Worm (Caenorhabditis elegans) whole organism, L1 larva: ENCODE measurements around the gene tag-321.

Experiments
- C16A3.4 ChIP-seq: fragments of 150-350 bp; optimal IDR thresholded peaks from 2 replicates; lab custom pipeline; 2014; ENCODE audit warnings: missing biosample characterization, missing genetic modification characterization
- alr-1 ChIP-seq: fragments of 200-800 bp; sonication (Bioruptor generic); optimal IDR thresholded peaks from 2 replicates; lab custom pipeline; 2018; ENCODE audit warnings: borderline replicate concordance, mild to moderate bottlenecking, missing genetic modification characterization, missing compliant biosample characterization
- blmp-1 ChIP-seq: fragments of 150-350 bp; optimal IDR thresholded peaks from 2 replicates; lab custom pipeline; 2014; ENCODE audit warnings: missing biosample characterization, missing genetic modification characterization
- ceh-90 ChIP-seq: sonication (generic microtip); optimal IDR thresholded peaks from 2 replicates; lab custom pipeline; 2016; ENCODE audit warnings: missing genetic modification characterization, missing compliant biosample characterization
- dpl-1 ChIP-seq, 3 experiments: fragments of 150-350 bp in 2 of 3; sonication (generic microtip) in 1 of 3; optimal IDR thresholded peaks; 2 replicates each; lab custom pipeline; 2014 to 2017; ENCODE audit warnings: missing biosample characterization in 3 of 3, missing genetic modification characterization in 3 of 3, missing genetic modification reagents in 3 of 3
- dsc-1 ChIP-seq: sonication (generic microtip); optimal IDR thresholded peaks from 2 replicates; lab custom pipeline; 2016; ENCODE audit warnings: mild to moderate bottlenecking, missing genetic modification characterization, missing compliant biosample characterization
- efl-1 ChIP-seq, 4 experiments: fragments of 150-350 bp; optimal IDR thresholded peaks in 3 of 4; peaks in 1 of 4; 1 replicate in 1 of 4; 2 replicates in 3 of 4; lab custom pipeline; 2014; ENCODE audit warnings: missing biosample characterization in 2 of 4, missing genetic modification characterization in 2 of 4, missing genetic modification reagents in 2 of 4
- egl-13 ChIP-seq: sonication (generic microtip); optimal IDR thresholded peaks from 2 replicates; lab custom pipeline; 2016; ENCODE audit warnings: missing genotype, missing genetic modification reagents, missing genetic modification characterization, missing compliant biosample characterization
- egl-27 ChIP-seq, 2 experiments: fragments of 150-350 bp in 1 of 2; sonication (generic microtip); optimal IDR thresholded peaks; 3 replicates each; lab custom pipeline; 2017 to 2018; ENCODE audit warnings: missing biosample characterization in 2 of 2, missing genetic modification characterization in 2 of 2, missing genetic modification reagents in 2 of 2
- elt-3 ChIP-seq, 6 experiments: fragments of 150-350 bp in 1 of 6; sonication (generic microtip); optimal IDR thresholded peaks; 2 replicates each; lab custom pipeline; 2017 to 2018; ENCODE audit warnings: missing biosample characterization in 6 of 6, missing genetic modification characterization in 6 of 6, inconsistent platforms in 1 of 6
- ets-5 ChIP-seq: fragments of 200-800 bp; sonication (Bioruptor generic); IDR thresholded peaks from 2 replicates; pipeline ENCODE4 v1.3.6; 2022; ENCODE audit warnings: missing genetic modification characterization, missing compliant biosample characterization
- fkh-4 ChIP-seq: sonication (generic microtip); optimal IDR thresholded peaks from 2 replicates; lab custom pipeline; 2016; ENCODE audit warnings: missing compliant biosample characterization, missing genetic modification characterization, borderline replicate concordance
- hlh-4 ChIP-seq: sonication (generic microtip); optimal IDR thresholded peaks from 2 replicates; lab custom pipeline; 2016; ENCODE audit warnings: mild to moderate bottlenecking, missing genetic modification characterization, missing compliant biosample characterization
- hpl-2 ChIP-seq: fragments of 150-350 bp; optimal IDR thresholded peaks from 2 replicates; lab custom pipeline; 2014; ENCODE audit warnings: missing biosample characterization, missing genetic modification reagents, missing genetic modification characterization
- irx-1 ChIP-seq: sonication (generic microtip); optimal IDR thresholded peaks from 2 replicates; lab custom pipeline; 2016; ENCODE audit warnings: missing genetic modification characterization, missing compliant biosample characterization
- isw-1 ChIP-seq: fragments of 200-800 bp; sonication (Bioruptor generic); IDR thresholded peaks from 2 replicates; pipeline ENCODE4 v1.3.6; 2022; ENCODE audit warnings: missing genetic modification characterization, missing compliant biosample characterization
- lin-15B ChIP-seq: fragments of 150-350 bp; sonication (generic microtip); optimal IDR thresholded peaks from 3 replicates; lab custom pipeline; 2014; ENCODE audit warnings: missing biosample characterization, missing genetic modification characterization
- lin-35 ChIP-seq, 2 experiments: fragments of 150-350 bp; optimal IDR thresholded peaks; 2 replicates each; lab custom pipeline; 2014; ENCODE audit warnings: missing biosample characterization in 2 of 2, missing genetic modification characterization in 2 of 2, missing genetic modification reagents in 2 of 2
- mep-1 ChIP-seq: fragments of 150-350 bp; optimal IDR thresholded peaks from 2 replicates; lab custom pipeline; 2014; ENCODE audit warnings: missing biosample characterization, missing genetic modification characterization
- nhr-19 ChIP-seq: fragments of 200-800 bp; sonication (Bioruptor generic); conservative IDR thresholded peaks from 2 replicates; pipeline ENCODE4 v1.3.6; 2022; ENCODE audit warnings: missing genetic modification characterization, missing compliant biosample characterization
- nhr-20 ChIP-seq: sonication (generic microtip); optimal IDR thresholded peaks from 2 replicates; lab custom pipeline; 2016; ENCODE audit warnings: mild to moderate bottlenecking, missing genetic modification characterization, missing compliant biosample characterization
- nhr-71 ChIP-seq: sonication (generic microtip); optimal IDR thresholded peaks from 2 replicates; lab custom pipeline; 2016; ENCODE audit warnings: mild to moderate bottlenecking, missing genetic modification characterization, moderate library complexity, missing compliant biosample characterization
- nhr-76 ChIP-seq: sonication (generic microtip); optimal IDR thresholded peaks from 2 replicates; lab custom pipeline; 2017; ENCODE audit warnings: missing biosample characterization, missing genetic modification characterization
- pag-3 ChIP-seq: sonication (generic microtip); optimal IDR thresholded peaks from 2 replicates; lab custom pipeline; 2017; ENCODE audit warnings: missing genetic modification characterization, mild to moderate bottlenecking, missing compliant biosample characterization, antibody characterized with exemption, borderline replicate concordance; ENCODE audit not compliant: insufficient read depth
- pqm-1 ChIP-seq: sonication (generic microtip); optimal IDR thresholded peaks from 3 replicates; lab custom pipeline; 2017; ENCODE audit warnings: missing biosample characterization, missing genetic modification characterization
- swsn-7 ChIP-seq: sonication (generic microtip); optimal IDR thresholded peaks from 2 replicates; lab custom pipeline; 2016; ENCODE audit warnings: missing genetic modification characterization, missing compliant biosample characterization
- unc-62 ChIP-seq: fragments of 150-350 bp; optimal IDR thresholded peaks from 2 replicates; lab custom pipeline; 2014; ENCODE audit warnings: missing biosample characterization, missing genetic modification reagents, missing genetic modification characterization
- unc-86 ChIP-seq: sonication (generic microtip); optimal IDR thresholded peaks from 2 replicates; lab custom pipeline; 2016; ENCODE audit warnings: missing genetic modification characterization, missing compliant biosample characterization
- xbp-1 ChIP-seq: sonication (generic microtip); optimal IDR thresholded peaks from 2 replicates; lab custom pipeline; 2016; ENCODE audit warnings: missing genetic modification characterization, missing compliant biosample characterization
- zag-1 ChIP-seq: fragments of 150-350 bp; optimal IDR thresholded peaks from 2 replicates; lab custom pipeline; 2014; ENCODE audit warnings: missing biosample characterization, missing genetic modification characterization
- ztf-4 ChIP-seq: fragments of 150-350 bp; optimal IDR thresholded peaks from 2 replicates; lab custom pipeline; 2014; ENCODE audit warnings: missing biosample characterization, missing genetic modification characterization

tag-321 gene

ce11 chrIV:7808583-7808982 is 24.9 kb upstream of the tag-321 start, which contains the start of gene C33H5.1:
Gene C33H5.1, plus strand, starts transcription at chrIV:7808912.
- TF ChIP-seq blmp-1 (peak; percentile 10), alr-1 (tag; lab: Kevin White, UChicago) (no peak), efl-1 (optimal IDR thresholded peaks at IDR 0.05; lab: Kevin White, UChicago) (no peak), efl-1 (GFP tag; optimal IDR thresholded peaks at IDR 0.05 in 1 of 2; lab: Kevin White, UChicago) (peak in 1 of 2 experiments; percentile 53)
- TF ChIP-seq, all 84 proteins: peak for 2

ce11 chrIV:7804740-7805139 is 21.1 kb upstream of the tag-321 start, which contains the start of gene C33H5.2:
Gene C33H5.2, plus strand, starts transcription at chrIV:7805040.
- TF ChIP-seq blmp-1 (peak; percentile 37), C16A3.4 (no peak)

ce11 chrIV:7803250-7803649 is 19.6 kb upstream of the tag-321 start, which contains the start of gene C33H5.16:
Gene C33H5.16, minus strand, starts transcription at chrIV:7803350.
- TF ChIP-seq efl-1 (optimal IDR thresholded peaks at IDR 0.05; lab: Kevin White, UChicago), result no peak
- TF ChIP-seq efl-1 (GFP tag; optimal IDR thresholded peaks at IDR 0.05 in 1 of 2; lab: Kevin White, UChicago), result no peak
- no peak for TF ChIP-seq zag-1 (tag; lab: Kevin White, UChicago)
- TF ChIP-seq irx-1 (tag; lab: Kevin White, UChicago), result no peak
- no peak for TF ChIP-seq nhr-71

ce11 chrIV:7800338-7800737 is 16.7 kb upstream of the tag-321 start:
- TF ChIP-seq pag-3 (tag; lab: Kevin White, UChicago), result no peak
- TF ChIP-seq egl-13 (tag; lab: Kevin White, UChicago), result no peak
- no peak for TF ChIP-seq ceh-90
- TF ChIP-seq xbp-1 (tag; lab: Kevin White, UChicago), result no peak
- no peak for TF ChIP-seq fkh-4
- TF ChIP-seq hpl-2 (GFP tag; lab: Kevin White, UChicago), result no peak
- TF ChIP-seq nhr-20 (tag; lab: Kevin White, UChicago), result no peak
- no peak for TF ChIP-seq swsn-7 (tag; lab: Kevin White, UChicago)
- TF ChIP-seq nhr-19, result no peak
- no peak for TF ChIP-seq nhr-76 (tag; lab: Kevin White, UChicago)
- TF ChIP-seq efl-1 (optimal IDR thresholded peaks at IDR 0.05; lab: Kevin White, UChicago), result no peak
- TF ChIP-seq efl-1 (GFP tag; optimal IDR thresholded peaks at IDR 0.05 in 1 of 2; lab: Kevin White, UChicago), result no peak
- TF ChIP-seq egl-27 (tag; optimal IDR thresholded peaks at IDR 0.05; lab: Kevin White, UChicago), result no peak
- TF ChIP-seq elt-3 (tag; optimal IDR thresholded peaks at IDR 0.05; lab: Kevin White, UChicago), result no peak
- no peak for TF ChIP-seq lin-15B (tag; lab: Kevin White, UChicago)
- no peak for TF ChIP-seq unc-86 (tag; lab: Kevin White, UChicago)
- TF ChIP-seq dpl-1 (GFP tag; optimal IDR thresholded peaks at IDR 0.05; lab: Kevin White, UChicago), result no peak
- TF ChIP-seq, all 84 proteins: peak for 0

- TF ChIP-seq unc-62 (GFP tag; lab: Kevin White, UChicago) (no peak), efl-1 (optimal IDR thresholded peaks at IDR 0.05; lab: Kevin White, UChicago) (peak; percentile 1 to 16), efl-1 (GFP tag; optimal IDR thresholded peaks at IDR 0.05 in 1 of 2; lab: Kevin White, UChicago) (no peak)
Observed at ce11 chrIV:7796432-7797113, 12.9 kb upstream of the tag-321 start, which contains the start of gene sgo-1. Gene sgo-1, minus strand, starts transcription at chrIV:7796482.

- TF ChIP-seq pqm-1 (tag; lab: Kevin White, UChicago), result no peak
- no peak for TF ChIP-seq ztf-4 (tag; lab: Kevin White, UChicago)
- TF ChIP-seq lin-35 (GFP tag; optimal IDR thresholded peaks at IDR 0.05; lab: Kevin White, UChicago), result no peak
- TF ChIP-seq mep-1 (tag; lab: Kevin White, UChicago), result no peak
- no peak for TF ChIP-seq ets-5 (GFP tag; lab: Robert Waterston, UW)
- TF ChIP-seq swsn-7 (tag; lab: Kevin White, UChicago), result no peak
- TF ChIP-seq isw-1 (GFP tag; lab: Robert Waterston, UW), result no peak
- no peak for TF ChIP-seq hlh-4 (tag; lab: Kevin White, UChicago)
- TF ChIP-seq dsc-1 (tag; lab: Kevin White, UChicago), result no peak
Observed at ce11 chrIV:7794709-7795108, 11.1 kb upstream of the tag-321 start, which contains the start of gene ntp-1. Gene ntp-1, minus strand, starts transcription at chrIV:7794809.
